Fruit fly (Drosophila melanogaster) whole organism, wandering third instar larva: ENCODE data around the gene hiro.

Source experiments
- Abd-B ChIP-seq: fragments of >200 bp; optimal IDR thresholded peaks from 2 replicates; lab custom pipeline; 2017; ENCODE audit warnings: missing biosample characterization, missing genetic modification characterization
- CG32264 ChIP-seq: fragments of 200-800 bp; sonication (Bioruptor generic); optimal IDR thresholded peaks from 2 replicates; lab custom pipeline; 2016; ENCODE audit warnings: missing biosample characterization, missing genetic modification characterization
- CG9705 ChIP-seq: fragments of 200-800 bp; sonication (Bioruptor generic); optimal IDR thresholded peaks from 2 replicates; lab custom pipeline; 2018; ENCODE audit warnings: missing biosample characterization, mild to moderate bottlenecking, missing genetic modification characterization
- CrebA ChIP-seq: fragments of 200-800 bp; sonication (Bioruptor generic); optimal IDR thresholded peaks from 2 replicates; lab custom pipeline; 2016; ENCODE audit warnings: missing biosample characterization, mild to moderate bottlenecking, missing genetic modification characterization, borderline replicate concordance
- Dif ChIP-seq: fragments of 200-275, 200-300 bp; sonication (Bioruptor generic); optimal IDR thresholded peaks from 2 replicates; lab custom pipeline; 2018; ENCODE audit warnings: missing biosample characterization, missing genetic modification characterization; ENCODE audit not compliant: partially characterized antibody
- GATAd ChIP-seq: sonication (Bioruptor generic); optimal IDR thresholded peaks from 2 replicates; lab custom pipeline; 2016; ENCODE audit warnings: missing biosample characterization, missing genetic modification characterization
- HLH106 ChIP-seq: fragments of 200-800 bp; optimal IDR thresholded peaks from 3 replicates; lab custom pipeline; 2019; ENCODE audit warnings: missing biosample characterization, mild to moderate bottlenecking, missing genetic modification characterization, moderate library complexity
- Hnf4 ChIP-seq: fragments of 200-800 bp; sonication (Bioruptor generic); optimal IDR thresholded peaks from 2 replicates; lab custom pipeline; 2016; ENCODE audit warnings: missing biosample characterization, mild to moderate bottlenecking, missing genetic modification characterization
- Hr78 ChIP-seq: fragments of >200 bp; optimal IDR thresholded peaks from 2 replicates; lab custom pipeline; 2017; ENCODE audit warnings: missing biosample characterization, missing genetic modification characterization
- Jra ChIP-seq: sonication (Bioruptor generic); optimal IDR thresholded peaks from 2 replicates; lab custom pipeline; 2016; ENCODE audit warnings: missing biosample characterization, missing genetic modification characterization
- Mio ChIP-seq: sonication (Bioruptor generic); optimal IDR thresholded peaks from 2 replicates; lab custom pipeline; 2016; ENCODE audit warnings: missing biosample characterization, missing genetic modification characterization
- Myc ChIP-seq: fragments of >200 bp; optimal IDR thresholded peaks from 2 replicates; lab custom pipeline; 2017
- N ChIP-seq: fragments of >200 bp; optimal IDR thresholded peaks from 2 replicates; lab custom pipeline; 2018; ENCODE audit warnings: missing biosample characterization, missing external identifiers, missing genetic modification characterization
- OdsH ChIP-seq: fragments of 200-800 bp; sonication (Bioruptor generic); optimal IDR thresholded peaks from 2 replicates; lab custom pipeline; 2016; ENCODE audit warnings: missing biosample characterization, mild to moderate bottlenecking, missing genetic modification characterization
- Sp1 ChIP-seq: fragments of 200-800 bp; sonication (Bioruptor generic); optimal IDR thresholded peaks from 3 replicates; lab custom pipeline; 2019; ENCODE audit warnings: missing biosample characterization, mild to moderate bottlenecking, missing genetic modification characterization, moderate library complexity
- br ChIP-seq: fragments of 200-800 bp; sonication (Bioruptor generic); optimal IDR thresholded peaks from 2 replicates; lab custom pipeline; 2016; ENCODE audit warnings: missing biosample characterization, missing genetic modification characterization
- brk ChIP-seq: fragments of 200-800 bp; sonication (Bioruptor generic); optimal IDR thresholded peaks from 2 replicates; lab custom pipeline; 2016; ENCODE audit warnings: missing biosample characterization, mild to moderate bottlenecking, missing genetic modification characterization
- dl ChIP-seq, 2 experiments: fragments of 175-275, 200-275 bp in 1 of 2; fragments of 200-275 bp in 1 of 2; sonication (Bioruptor generic); optimal IDR thresholded peaks; lab custom pipeline; 2018; ENCODE audit warnings: mild to moderate bottlenecking in 2 of 2, missing biosample characterization in 2 of 2, missing genetic modification characterization in 2 of 2, moderate library complexity in 2 of 2; ENCODE audit not compliant: partially characterized antibody in 2 of 2, insufficient read depth in 1 of 2
- dmrt93B ChIP-seq: fragments of 200-800 bp; sonication (Bioruptor generic); optimal IDR thresholded peaks from 2 replicates; lab custom pipeline; 2018; ENCODE audit warnings: missing biosample characterization, mild to moderate bottlenecking, missing genetic modification characterization
- dsf ChIP-seq: sonication (Bioruptor generic); optimal IDR thresholded peaks from 2 replicates; lab custom pipeline; 2016; ENCODE audit warnings: missing biosample characterization, missing genetic modification characterization, borderline replicate concordance
- ey ChIP-seq: fragments of 200-800 bp; sonication (Bioruptor generic); optimal IDR thresholded peaks from 2 replicates; lab custom pipeline; 2016; ENCODE audit warnings: missing biosample characterization, missing genetic modification characterization
- foxo ChIP-seq, 2 experiments: fragments of 200-800 bp; sonication (Bioruptor generic); optimal IDR thresholded peaks; 2 replicates in 1 of 2; 3 replicates in 1 of 2; lab custom pipeline; 2016 to 2017; ENCODE audit warnings: missing biosample characterization in 2 of 2, missing genetic modification characterization in 2 of 2
- fru ChIP-seq: fragments of 200-800 bp; sonication (Bioruptor generic); optimal IDR thresholded peaks from 3 replicates; lab custom pipeline; 2016; ENCODE audit warnings: missing biosample characterization, mild to moderate bottlenecking, missing genetic modification characterization
- h ChIP-seq: fragments of 200-800 bp; sonication (Bioruptor generic); optimal IDR thresholded peaks from 3 replicates; lab custom pipeline; 2016; ENCODE audit warnings: missing biosample characterization, mild to moderate bottlenecking, missing genetic modification characterization
- jim ChIP-seq: fragments of 175-275, 200-325 bp; sonication (Bioruptor generic); optimal IDR thresholded peaks from 2 replicates; lab custom pipeline; 2016; ENCODE audit warnings: missing biosample characterization, mild to moderate bottlenecking, missing genetic modification characterization
- lola ChIP-seq: fragments of >200 bp; optimal IDR thresholded peaks from 2 replicates; lab custom pipeline; 2017; ENCODE audit warnings: missing biosample characterization, missing genetic modification characterization
- pan ChIP-seq: fragments of >200 bp; optimal IDR thresholded peaks from 2 replicates; lab custom pipeline; 2017
- sage ChIP-seq: fragments of 200-800 bp; sonication (Bioruptor generic); optimal IDR thresholded peaks from 2 replicates; lab custom pipeline; 2016; ENCODE audit warnings: missing biosample characterization, mild to moderate bottlenecking, missing genetic modification characterization
- sv ChIP-seq: fragments of 200-800 bp; sonication (Bioruptor generic); optimal IDR thresholded peaks from 3 replicates; lab custom pipeline; 2016; ENCODE audit warnings: missing biosample characterization, missing genetic modification characterization
- tai ChIP-seq: sonication (Bioruptor generic); optimal IDR thresholded peaks from 2 replicates; lab custom pipeline; 2016; ENCODE audit warnings: missing biosample characterization, missing genetic modification characterization
- usp ChIP-seq: fragments of >200 bp; optimal IDR thresholded peaks from 2 replicates; lab custom pipeline; 2017; ENCODE audit warnings: missing biosample characterization, missing genetic modification characterization
- woc ChIP-seq: sonication (Bioruptor generic); optimal IDR thresholded peaks from 2 replicates; lab custom pipeline; 2016; ENCODE audit warnings: missing biosample characterization, mild to moderate bottlenecking, missing genetic modification characterization

hiro gene

dm6 chr3L:723654-724461 lies 36.1 kb upstream of the hiro start:
- no peak for TF ChIP-seq GATAd (GFP tag; lab: Kevin White, UChicago)
- no peak for TF ChIP-seq dsf (GFP tag; lab: Kevin White, UChicago)
- TF ChIP-seq foxo (GFP tag; optimal IDR thresholded peaks at IDR 0.05; lab: Kevin White, UChicago): no peak
- no peak for TF ChIP-seq Hr78 (GFP tag; lab: Kevin White, UChicago)
- TF ChIP-seq Dif: no peak
- no peak for TF ChIP-seq HLH106 (tag; lab: Kevin White, UChicago)
- TF ChIP-seq brk (GFP tag; lab: Kevin White, UChicago): no peak

- TF ChIP-seq foxo (GFP tag; optimal IDR thresholded peaks at IDR 0.05; lab: Kevin White, UChicago) (peak in 1 of 2 experiments; percentile 11), h (GFP tag; lab: Kevin White, UChicago) (peak; percentile 16), jim (GFP tag; lab: Kevin White, UChicago) (no peak)
Observed at dm6 chr3L:722386-722785, 34.6 kb upstream of the hiro start.

- TF ChIP-seq HLH106 (tag; lab: Kevin White, UChicago): no peak
- no peak for TF ChIP-seq Hr78 (GFP tag; lab: Kevin White, UChicago)
- no peak for TF ChIP-seq h (GFP tag; lab: Kevin White, UChicago)
Observed at dm6 chr3L:721863-722262, 34.1 kb upstream of the hiro start.

- TF ChIP-seq fru (GFP tag; lab: Kevin White, UChicago): peak; percentile 21
- no peak for TF ChIP-seq ey
- TF ChIP-seq dl (GFP tag; optimal IDR thresholded peaks at IDR 0.05; lab: Kevin White, UChicago; ENCODE audit: insufficient read depth in 1 of 2, partially characterized antibody in 2 of 2): no peak
- TF ChIP-seq h (GFP tag; lab: Kevin White, UChicago): peak; percentile 27
Observed at dm6 chr3L:721026-721425, 33.3 kb upstream of the hiro start.

dm6 chr3L:718378-718777 lies 30.6 kb upstream of the hiro start:
- TF ChIP-seq CG32264 (GFP tag; lab: Kevin White, UChicago): no peak
- TF ChIP-seq jim (GFP tag; lab: Kevin White, UChicago): no peak
- no peak for TF ChIP-seq Mio (GFP tag; lab: Kevin White, UChicago)
- TF ChIP-seq sv (GFP tag; lab: Kevin White, UChicago): no peak
- no peak for TF ChIP-seq lola (GFP tag; lab: Kevin White, UChicago)
- no peak for TF ChIP-seq brk (GFP tag; lab: Kevin White, UChicago)
- TF ChIP-seq Myc (lab: Kevin White, UChicago): no peak
- TF ChIP-seq CG9705 (GFP tag; lab: Kevin White, UChicago): no peak
- no peak for TF ChIP-seq Hr78 (GFP tag; lab: Kevin White, UChicago)
- no peak for TF ChIP-seq usp (GFP tag; lab: Kevin White, UChicago)
- no peak for TF ChIP-seq CrebA
- TF ChIP-seq GATAd (GFP tag; lab: Kevin White, UChicago): no peak
- no peak for TF ChIP-seq N (GFP tag; lab: Kevin White, UChicago)
- TF ChIP-seq Abd-B: no peak
- TF ChIP-seq fru (GFP tag; lab: Kevin White, UChicago): no peak
- no peak for TF ChIP-seq Dif
- TF ChIP-seq pan (lab: Kevin White, UChicago): no peak
- no peak for TF ChIP-seq ey
- no peak for TF ChIP-seq h (GFP tag; lab: Kevin White, UChicago)

dm6 chr3L:716078-716477 lies 28.3 kb upstream of the hiro start:
- TF ChIP-seq Dif: no peak
- TF ChIP-seq CrebA: no peak
- TF ChIP-seq fru (GFP tag; lab: Kevin White, UChicago): peak; percentile 17
- no peak for TF ChIP-seq GATAd (GFP tag; lab: Kevin White, UChicago)
- no peak for TF ChIP-seq Hnf4 (GFP tag; lab: Kevin White, UChicago)
- TF ChIP-seq Sp1 (GFP tag; lab: Kevin White, UChicago): no peak
- no peak for TF ChIP-seq Mio (GFP tag; lab: Kevin White, UChicago)
- no peak for TF ChIP-seq sv (GFP tag; lab: Kevin White, UChicago)
- no peak for TF ChIP-seq sage (GFP tag; lab: Kevin White, UChicago)
- TF ChIP-seq CG9705 (GFP tag; lab: Kevin White, UChicago): no peak
- TF ChIP-seq Jra: no peak
- no peak for TF ChIP-seq Abd-B
- TF ChIP-seq usp (GFP tag; lab: Kevin White, UChicago): no peak
- TF ChIP-seq dmrt93B (GFP tag; lab: Kevin White, UChicago): no peak
- TF ChIP-seq dl (GFP tag; optimal IDR thresholded peaks at IDR 0.05; lab: Kevin White, UChicago; ENCODE audit: insufficient read depth in 1 of 2, partially characterized antibody in 2 of 2): no peak
- no peak for TF ChIP-seq brk (GFP tag; lab: Kevin White, UChicago)
- no peak for TF ChIP-seq tai (GFP tag; lab: Kevin White, UChicago)
- TF ChIP-seq br: peak; percentile 18
- TF ChIP-seq foxo (GFP tag; optimal IDR thresholded peaks at IDR 0.05; lab: Kevin White, UChicago): peak in 1 of 2 experiments; percentile 32
- TF ChIP-seq OdsH (GFP tag; lab: Kevin White, UChicago): no peak
- TF ChIP-seq pan (lab: Kevin White, UChicago): no peak
- peak; percentile 7 for TF ChIP-seq woc
- TF ChIP-seq Hr78 (GFP tag; lab: Kevin White, UChicago): no peak
- no peak for TF ChIP-seq jim (GFP tag; lab: Kevin White, UChicago)
- TF ChIP-seq, all 38 proteins: peak for 4
